Fruit fly (Drosophila melanogaster) whole organism, embryonic: ENCODE data around the gene Dph5.

ENCODE experiments used
- Adf1 ChIP-seq: fragments of 200-800 bp; sonication (Bioruptor generic); IDR thresholded peaks from 2 replicates; pipeline ENCODE4 v1.3.6; 2022; ENCODE audit warnings: missing biosample characterization, missing genetic modification characterization
- BEAF-32 ChIP-seq: fragments of 200-800 bp; sonication (Bioruptor generic); optimal IDR thresholded peaks from 3 replicates; lab custom pipeline; 2017; ENCODE audit warnings: missing biosample characterization, missing genetic modification characterization, mild to moderate bottlenecking, moderate library complexity, missing genetic modification reagents
- C15 ChIP-seq: fragments of 200-800 bp; sonication (Bioruptor generic); IDR thresholded peaks from 3 replicates; pipeline ENCODE4 v1.3.6; 2022; ENCODE audit warnings: missing biosample characterization, missing genetic modification characterization
- CG1024 ChIP-seq: fragments of 200-800 bp; sonication (Bioruptor generic); IDR thresholded peaks from 2 replicates; pipeline ENCODE4 v1.3.6; 2022; ENCODE audit warnings: missing biosample characterization, missing genetic modification characterization
- CG10565 ChIP-seq: fragments of 200-800 bp; sonication (Bioruptor generic); optimal IDR thresholded peaks from 3 replicates; lab custom pipeline; 2016; ENCODE audit warnings: missing biosample characterization, mild to moderate bottlenecking, missing genetic modification characterization
- CG11398 ChIP-seq: fragments of 200-800 bp; sonication (Bioruptor generic); optimal IDR thresholded peaks from 2 replicates; lab custom pipeline; 2016; ENCODE audit warnings: missing biosample characterization, missing genetic modification characterization
- CG11560 ChIP-seq: fragments of 200-800 bp; sonication (Bioruptor generic); IDR thresholded peaks from 3 replicates; pipeline ENCODE4 v1.3.6; 2022; ENCODE audit warnings: missing biosample characterization, missing genetic modification characterization
- CG12071 ChIP-seq: fragments of 200-800 bp; sonication (Bioruptor generic); optimal IDR thresholded peaks from 3 replicates; lab custom pipeline; 2018; ENCODE audit warnings: missing biosample characterization, mild to moderate bottlenecking, missing genetic modification characterization
- CG12769 ChIP-seq: fragments of 200-800 bp; sonication (Bioruptor generic); optimal IDR thresholded peaks from 2 replicates; lab custom pipeline; 2019; ENCODE audit warnings: missing biosample characterization, mild to moderate bottlenecking, missing genetic modification characterization, moderate library complexity
- CG14014 ChIP-seq: fragments of 200-800 bp; sonication (Bioruptor generic); IDR thresholded peaks from 2 replicates; pipeline ENCODE4 v1.3.6; 2022; ENCODE audit warnings: missing biosample characterization, missing genetic modification characterization
- CG14441 ChIP-seq: fragments of 200-800 bp; sonication (Bioruptor generic); IDR thresholded peaks from 2 replicates; pipeline ENCODE4 v1.3.6; 2022; ENCODE audit warnings: missing biosample characterization, missing genetic modification characterization
- CG1529 ChIP-seq: fragments of 200-800 bp; sonication (Bioruptor generic); optimal IDR thresholded peaks from 3 replicates; lab custom pipeline; 2018; ENCODE audit warnings: missing biosample characterization, missing genetic modification characterization
- CG15601 ChIP-seq: fragments of 200-800 bp; sonication (Bioruptor generic); optimal IDR thresholded peaks from 3 replicates; lab custom pipeline; 2019; ENCODE audit warnings: missing biosample characterization, mild to moderate bottlenecking, missing genetic modification characterization, moderate library complexity
- CG18764 ChIP-seq: fragments of 200-800 bp; sonication (Bioruptor generic); optimal IDR thresholded peaks from 3 replicates; lab custom pipeline; 2016; ENCODE audit warnings: missing biosample characterization, missing genetic modification characterization
- CG2678 ChIP-seq: fragments of 200-800 bp; sonication (Bioruptor generic); optimal IDR thresholded peaks from 3 replicates; lab custom pipeline; 2019; ENCODE audit warnings: missing biosample characterization, mild to moderate bottlenecking, missing genetic modification characterization, moderate library complexity
- CG3163 ChIP-seq: fragments of 200-800 bp; sonication (Bioruptor generic); optimal IDR thresholded peaks from 3 replicates; lab custom pipeline; 2016; ENCODE audit warnings: missing biosample characterization, missing genetic modification characterization
- CG33213 ChIP-seq: fragments of 200-800 bp; sonication (Bioruptor generic); optimal IDR thresholded peaks from 3 replicates; lab custom pipeline; 2016; ENCODE audit warnings: missing biosample characterization, missing genetic modification characterization
- CG3847 ChIP-seq: fragments of 200-800 bp; sonication (Bioruptor generic); IDR thresholded peaks from 2 replicates; pipeline ENCODE4 v1.3.6; 2022; ENCODE audit warnings: missing biosample characterization, missing genetic modification characterization
- CG6813 ChIP-seq: fragments of 200-800 bp; sonication (Bioruptor generic); optimal IDR thresholded peaks from 2 replicates; lab custom pipeline; 2017; ENCODE audit warnings: missing biosample characterization, missing genetic modification characterization, mild to moderate bottlenecking, moderate library complexity, missing genetic modification reagents
- CG7928 ChIP-seq: fragments of 200-800 bp; sonication (Bioruptor generic); optimal IDR thresholded peaks from 2 replicates; lab custom pipeline; 2017; ENCODE audit warnings: missing biosample characterization, mild to moderate bottlenecking, missing genetic modification characterization
- CG8290 ChIP-seq, 3 experiments: fragments of 200-800 bp; sonication (Bioruptor generic); optimal IDR thresholded peaks; 2 replicates each; lab custom pipeline; 2016 to 2019; ENCODE audit warnings: missing biosample characterization in 3 of 3, missing genetic modification characterization in 3 of 3, mild to moderate bottlenecking in 2 of 3, moderate library complexity in 1 of 3
- CG9932 ChIP-seq: fragments of 200-800 bp; sonication (Bioruptor generic); IDR thresholded peaks from 2 replicates; pipeline ENCODE4 v1.3.6; 2022; ENCODE audit warnings: missing biosample characterization, missing genetic modification characterization
- CkIIα-i1 ChIP-seq: fragments of 200-800 bp; sonication (Bioruptor generic); IDR thresholded peaks from 2 replicates; pipeline ENCODE4 v1.3.6; 2022; ENCODE audit warnings: missing biosample characterization, missing genetic modification characterization
- Dad ChIP-seq: fragments of 200-800 bp; sonication (Bioruptor generic); optimal IDR thresholded peaks from 3 replicates; lab custom pipeline; 2016; ENCODE audit warnings: missing biosample characterization, missing genetic modification characterization
- Dll ChIP-seq: fragments of 200-800 bp; sonication (Bioruptor generic); IDR thresholded peaks from 4 replicates; pipeline ENCODE4 v1.3.6; 2022; ENCODE audit warnings: missing biosample characterization, missing genetic modification characterization; ENCODE audit not compliant: partially characterized antibody
- Doc3 ChIP-seq: fragments of 200-800 bp; sonication (Bioruptor generic); IDR thresholded peaks from 3 replicates; pipeline ENCODE4 v1.3.6; 2022; ENCODE audit warnings: missing biosample characterization, missing genetic modification characterization; ENCODE audit not compliant: partially characterized antibody
- Gug ChIP-seq: fragments of 200-800 bp; sonication (Bioruptor generic); IDR thresholded peaks from 4 replicates; pipeline ENCODE4 v1.3.6; 2022; ENCODE audit warnings: missing biosample characterization, missing genetic modification characterization
- HLH4C ChIP-seq: fragments of 200-800 bp; sonication (Bioruptor generic); IDR thresholded peaks from 3 replicates; pipeline ENCODE4 v1.3.6; 2022; ENCODE audit warnings: missing biosample characterization, missing genetic modification characterization; ENCODE audit not compliant: partially characterized antibody
- HLHmδ ChIP-seq: fragments of 200-800 bp; sonication (Bioruptor generic); optimal IDR thresholded peaks from 2 replicates; lab custom pipeline; 2018; ENCODE audit warnings: missing biosample characterization, mild to moderate bottlenecking, missing genetic modification characterization, moderate library complexity
- Hr39 ChIP-seq: fragments of >200 bp; optimal IDR thresholded peaks from 2 replicates; lab custom pipeline; 2017
- Nf-YA ChIP-seq: fragments of 200-800 bp; sonication (Bioruptor generic); IDR thresholded peaks from 2 replicates; pipeline ENCODE4 v1.3.6; 2022; ENCODE audit warnings: missing biosample characterization, missing genetic modification characterization
- Nf-YB ChIP-seq: fragments of 200-800 bp; sonication (Bioruptor generic); optimal IDR thresholded peaks from 3 replicates; lab custom pipeline; 2019; ENCODE audit warnings: missing biosample characterization, mild to moderate bottlenecking, missing genetic modification characterization, moderate library complexity
- Rfx ChIP-seq: fragments of 200-800 bp; sonication (Bioruptor generic); IDR thresholded peaks from 2 replicates; pipeline ENCODE4 v1.3.6; 2022; ENCODE audit warnings: missing biosample characterization, missing genetic modification characterization
- Stat92E ChIP-seq, 3 experiments: fragments of >200 bp in 2 of 3; fragments of 200-800 bp in 1 of 3; sonication (Bioruptor generic) in 1 of 3; optimal IDR thresholded peaks; 2 replicates each; lab custom pipeline; 2017 to 2019; ENCODE audit warnings: missing biosample characterization in 3 of 3, missing genetic modification characterization in 3 of 3, mild to moderate bottlenecking in 1 of 3, moderate library complexity in 1 of 3
- Vsx1 ChIP-seq: fragments of 200-800 bp; sonication (Bioruptor generic); optimal IDR thresholded peaks from 2 replicates; lab custom pipeline; 2017; ENCODE audit warnings: missing biosample characterization, mild to moderate bottlenecking, missing genetic modification characterization, missing genetic modification reagents
- az2 ChIP-seq: fragments of 200-800 bp; sonication (Bioruptor generic); optimal IDR thresholded peaks from 3 replicates; lab custom pipeline; 2016; ENCODE audit warnings: missing biosample characterization, missing genetic modification characterization
- bsh ChIP-seq, 2 experiments: fragments of 200-800 bp; sonication (Bioruptor generic); optimal IDR thresholded peaks; 2 replicates each; lab custom pipeline; 2017 to 2018; ENCODE audit warnings: mild to moderate bottlenecking in 2 of 2, missing biosample characterization in 2 of 2, missing genetic modification characterization in 2 of 2, moderate library complexity in 1 of 2
- chn ChIP-seq: fragments of 200-800 bp; sonication (Bioruptor generic); optimal IDR thresholded peaks from 2 replicates; lab custom pipeline; 2016; ENCODE audit warnings: missing biosample characterization, missing genetic modification characterization
- dmrt11E ChIP-seq: fragments of 200-800 bp; sonication (Bioruptor generic); optimal IDR thresholded peaks from 3 replicates; lab custom pipeline; 2018; ENCODE audit warnings: missing biosample characterization, mild to moderate bottlenecking, missing genetic modification characterization, moderate library complexity
- lab ChIP-seq: fragments of 200-800 bp; sonication (Bioruptor generic); optimal IDR thresholded peaks from 3 replicates; lab custom pipeline; 2017; ENCODE audit warnings: missing biosample characterization, missing genetic modification characterization, mild to moderate bottlenecking, moderate library complexity, missing genetic modification reagents
- lmd ChIP-seq: fragments of 200-800 bp; sonication (Bioruptor generic); IDR thresholded peaks from 2 replicates; pipeline ENCODE4 v1.3.6; 2022; ENCODE audit warnings: missing biosample characterization, missing genetic modification characterization
- lov ChIP-seq, 2 experiments: fragments of 200-800 bp in 1 of 2; fragments of >200 bp in 1 of 2; sonication (Bioruptor generic) in 1 of 2; IDR thresholded peaks in 1 of 2; optimal IDR thresholded peaks in 1 of 2; 2 replicates in 1 of 2; 3 replicates in 1 of 2; pipeline versions ENCODE4 v1.3.6 to Lab custom; 2017 to 2022; ENCODE audit warnings: missing biosample characterization in 1 of 2, missing genetic modification characterization in 1 of 2
- odd ChIP-seq: fragments of 200-800 bp; sonication (Bioruptor generic); optimal IDR thresholded peaks from 2 replicates; lab custom pipeline; 2017; ENCODE audit warnings: missing biosample characterization, mild to moderate bottlenecking, missing genetic modification characterization
- run ChIP-seq: fragments of 200-800 bp; sonication (Bioruptor generic); optimal IDR thresholded peaks from 3 replicates; lab custom pipeline; 2018; ENCODE audit warnings: missing biosample characterization, mild to moderate bottlenecking, missing genetic modification characterization
- salm ChIP-seq: fragments of 200-800 bp; sonication (Bioruptor generic); optimal IDR thresholded peaks from 2 replicates; lab custom pipeline; 2018; ENCODE audit warnings: missing biosample characterization, mild to moderate bottlenecking, missing genetic modification characterization
- sr ChIP-seq: fragments of 200-800 bp; sonication (Bioruptor generic); IDR thresholded peaks from 3 replicates; pipeline ENCODE4 v1.3.6; 2022; ENCODE audit warnings: missing biosample characterization, missing genetic modification characterization
- stc ChIP-seq: fragments of 200-800 bp; sonication (Bioruptor generic); IDR thresholded peaks from 2 replicates; pipeline ENCODE4 v1.3.6; 2022; ENCODE audit warnings: missing biosample characterization, missing genetic modification characterization
- sug ChIP-seq: fragments of 200-800 bp; optimal IDR thresholded peaks from 2 replicates; lab custom pipeline; 2019; ENCODE audit warnings: missing biosample characterization, mild to moderate bottlenecking, missing genetic modification characterization, moderate library complexity
- tap ChIP-seq: fragments of 200-800 bp; optimal IDR thresholded peaks from 3 replicates; lab custom pipeline; 2019; ENCODE audit warnings: missing biosample characterization, mild to moderate bottlenecking, missing genetic modification characterization, moderate library complexity
- vfl ChIP-seq: fragments of 200-800 bp; sonication (Bioruptor generic); optimal IDR thresholded peaks from 2 replicates; lab custom pipeline; 2016; ENCODE audit warnings: missing biosample characterization, missing genetic modification characterization
- vnd ChIP-seq: fragments of 200-800 bp; sonication (Bioruptor generic); IDR thresholded peaks from 3 replicates; pipeline ENCODE4 v1.3.6; 2022; ENCODE audit warnings: missing biosample characterization, missing genetic modification characterization; ENCODE audit not compliant: partially characterized antibody

Dph5 gene

DNA sequence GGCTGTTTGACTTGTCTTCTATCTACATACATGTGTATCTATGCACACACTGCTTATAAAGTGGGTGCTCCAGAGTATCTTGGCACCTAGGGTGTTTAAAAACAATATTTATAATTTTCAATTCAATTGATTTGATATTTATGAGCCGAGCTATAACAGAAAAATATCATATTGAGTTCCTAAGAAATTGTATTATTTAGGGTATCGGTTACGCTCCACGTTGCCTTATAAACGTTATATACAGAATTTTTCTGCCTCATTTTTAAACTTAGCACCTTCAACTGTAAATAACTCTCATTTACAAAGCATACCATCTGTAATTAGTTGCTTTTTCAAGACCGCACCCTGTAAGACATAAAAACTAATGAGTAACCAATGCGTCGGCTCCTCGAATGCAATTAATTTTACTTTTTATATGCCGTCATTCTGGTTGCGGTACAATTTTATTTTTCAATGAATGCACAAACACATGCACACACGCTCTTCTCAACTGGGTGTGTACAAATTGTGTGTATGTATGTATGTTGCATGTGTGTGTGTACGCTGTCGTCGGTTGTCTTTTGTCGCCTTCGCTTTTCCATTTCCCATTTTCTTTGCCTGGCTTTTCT is 7.7 kb upstream of the Dph5 start (continued):
- TF ChIP-seq CG11560, result no peak
- TF ChIP-seq CG14441 (GFP tag; lab: Robert Waterston, UW), result 0 out of 2 replicates have a peak, but pooled peaks have one; percentile 28
- no peak for TF ChIP-seq Hr39 (lab: Kevin White, UChicago)
- TF ChIP-seq CG11398, result no peak
- peak; percentile 52 for TF ChIP-seq CG8290 (GFP tag; optimal IDR thresholded peaks at IDR 0.05; lab: Kevin White, UChicago)
- TF ChIP-seq CG8290 (tag; optimal IDR thresholded peaks at IDR 0.05; lab: Kevin White, UChicago), result peak in 1 of 2 experiments; percentile 21
- peak; percentile 30; the same call in 1 of the 2 replicates for TF ChIP-seq lmd (GFP tag; lab: Robert Waterston, UW)
- TF ChIP-seq CG1024, result no peak
- no peak for TF ChIP-seq lov (optimal IDR thresholded peaks at IDR 0.05; lab: Kevin White, UChicago)
- TF ChIP-seq lov (GFP tag; IDR thresholded peaks at IDR 0.05; lab: Robert Waterston, UW), result no peak
- TF ChIP-seq vnd, result no peak
- peak; percentile 38 for TF ChIP-seq Nf-YB (GFP tag; lab: Kevin White, UChicago)
- TF ChIP-seq Nf-YA (GFP tag; lab: Robert Waterston, UW), result no peak
- peak; percentile 60 for TF ChIP-seq chn (GFP tag; lab: Kevin White, UChicago)
- TF ChIP-seq CG9932 (GFP tag; lab: Robert Waterston, UW), result no peak
- peak; percentile 61 for TF ChIP-seq odd (GFP tag; lab: Kevin White, UChicago)
- TF ChIP-seq CG15601 (tag; lab: Kevin White, UChicago), result peak; percentile 76
- peak; percentile 40 for TF ChIP-seq salm
- TF ChIP-seq CG2678 (tag; lab: Kevin White, UChicago), result peak; percentile 66
- TF ChIP-seq CG12769, result no peak
- TF ChIP-seq Gug (GFP tag; lab: Robert Waterston, UW), result no peak
- TF ChIP-seq tap (tag; lab: Kevin White, UChicago), result peak; percentile 46
- TF ChIP-seq CkIIα-i1, result no peak
- TF ChIP-seq sr (GFP tag; lab: Robert Waterston, UW), result no peak
- TF ChIP-seq sug, result no peak
- TF ChIP-seq HLHmδ (GFP tag; lab: Kevin White, UChicago), result no peak
- TF ChIP-seq CG33213, result peak; percentile 18
- no peak for TF ChIP-seq C15 (GFP tag; lab: Robert Waterston, UW)
- TF ChIP-seq run (tag; lab: Kevin White, UChicago), result no peak
- peak; percentile 48 for TF ChIP-seq Vsx1 (GFP tag; lab: Kevin White, UChicago)
- TF ChIP-seq CG1529 (GFP tag; lab: Kevin White, UChicago), result peak; percentile 71
- no peak for TF ChIP-seq Adf1
- no peak for TF ChIP-seq HLH4C (GFP tag; lab: Robert Waterston, UW)
- TF ChIP-seq CG10565 (GFP tag; lab: Kevin White, UChicago), result no peak
- no peak for TF ChIP-seq Doc3
- no peak for TF ChIP-seq vfl (GFP tag; lab: Kevin White, UChicago)
- TF ChIP-seq CG6813 (GFP tag; lab: Kevin White, UChicago), result peak; percentile 42
- no peak for TF ChIP-seq BEAF-32 (GFP tag; lab: Kevin White, UChicago)
- no peak for TF ChIP-seq Dll (GFP tag; lab: Robert Waterston, UW)
- TF ChIP-seq CG14014 (GFP tag; lab: Robert Waterston, UW), result no peak
- no peak for TF ChIP-seq CG3847

- TF ChIP-seq bsh (GFP tag; optimal IDR thresholded peaks at IDR 0.05; lab: Kevin White, UChicago) (peak in 1 of 2 experiments; percentile 72), Nf-YB (GFP tag; lab: Kevin White, UChicago) (peak; percentile 8), CG12071 (GFP tag; lab: Kevin White, UChicago) (peak; percentile 56), Dad (GFP tag; lab: Kevin White, UChicago) (no peak), dmrt11E (tag; lab: Kevin White, UChicago) (peak; percentile 50), CG3163 (GFP tag; lab: Kevin White, UChicago) (no peak), CG18764 (peak; percentile 32), CG14014 (GFP tag; lab: Robert Waterston, UW) (no peak), stc (peak; percentile 52; the same call in 1 of the 2 replicates), az2 (no peak), CG7928 (GFP tag; lab: Kevin White, UChicago) (no peak), Rfx (no peak), lab (GFP tag; lab: Kevin White, UChicago) (peak; percentile 65), Stat92E (GFP tag; optimal IDR thresholded peaks at IDR 0.05; lab: Kevin White, UChicago) (no peak)
Observed at dm6 chr3R:22589311-22589710, 6.3 kb upstream of the Dph5 start.
